Fruit fly (Drosophila melanogaster) Kc167 (cell line): ENCODE measurements around the gene Cyp4g15.

Experiments
- Myc ChIP-seq: fragments of >200 bp; optimal IDR thresholded peaks from 2 replicates; lab custom pipeline; 2017; ENCODE audit warnings: missing external identifiers
- h ChIP-seq: fragments of >200 bp; optimal IDR thresholded peaks from 3 replicates; lab custom pipeline; 2018; ENCODE audit warnings: missing external identifiers
- insv ChIP-seq: fragments of >200 bp; optimal IDR thresholded peaks from 3 replicates; lab custom pipeline; 2018; ENCODE audit warnings: missing external identifiers
- psq ChIP-seq: fragments of >200 bp; optimal IDR thresholded peaks from 2 replicates; lab custom pipeline; 2017; ENCODE audit warnings: missing external identifiers
- ttk ChIP-seq: sonication (Bioruptor generic); optimal IDR thresholded peaks from 2 replicates; lab custom pipeline; 2017; ENCODE audit warnings: missing external identifiers

- no peak for TF ChIP-seq insv (lab: Kevin White, UChicago)
- TF ChIP-seq ttk (lab: Kevin White, UChicago): no peak
- no peak for TF ChIP-seq h (lab: Kevin White, UChicago)
- no peak for TF ChIP-seq psq (lab: Kevin White, UChicago)
- TF ChIP-seq Myc (lab: Kevin White, UChicago): no peak
Observed at dm6 chrX:11492916-11493590, 16.2 kb downstream of the Cyp4g15 start, which contains the start of gene Drak.
